Fruit fly (Drosophila melanogaster) whole organism, adult: ENCODE data around the gene ND-15.

Source experiments
- CG11617 ChIP-seq: fragments of 200-800 bp; sonication (Bioruptor generic); optimal IDR thresholded peaks from 2 replicates; lab custom pipeline; 2017; ENCODE audit warnings: mild to moderate bottlenecking, missing biosample characterization, missing genetic modification reagents, missing genetic modification characterization
- CG12768 ChIP-seq: fragments of 200-800 bp; sonication (Bioruptor generic); optimal IDR thresholded peaks from 2 replicates; lab custom pipeline; 2017; ENCODE audit warnings: missing biosample characterization, missing genetic modification characterization, mild to moderate bottlenecking, moderate library complexity, missing genetic modification reagents
- CG14711 ChIP-seq: fragments of 200-800 bp; sonication (Bioruptor generic); optimal IDR thresholded peaks from 2 replicates; lab custom pipeline; 2018; ENCODE audit warnings: missing biosample characterization, mild to moderate bottlenecking, missing genetic modification characterization, moderate library complexity
- CG1620 ChIP-seq: fragments of 200-800 bp; sonication (Bioruptor generic); optimal IDR thresholded peaks from 2 replicates; lab custom pipeline; 2016; ENCODE audit warnings: missing biosample characterization, missing genetic modification characterization
- CG33017 ChIP-seq: fragments of 200-800 bp; sonication (Bioruptor generic); optimal IDR thresholded peaks from 2 replicates; lab custom pipeline; 2018; ENCODE audit warnings: missing biosample characterization, mild to moderate bottlenecking, missing genetic modification characterization, moderate library complexity
- CG5204 ChIP-seq: fragments of 200-800 bp; sonication (Bioruptor generic); optimal IDR thresholded peaks from 2 replicates; lab custom pipeline; 2016; ENCODE audit warnings: missing biosample characterization, missing genetic modification characterization
- CG7045 ChIP-seq: fragments of 200-800 bp; sonication (Bioruptor generic); optimal IDR thresholded peaks from 2 replicates; lab custom pipeline; 2017; ENCODE audit warnings: missing biosample characterization, mild to moderate bottlenecking, missing genetic modification characterization
- CG7101 ChIP-seq: fragments of 200-800 bp; sonication (Bioruptor generic); optimal IDR thresholded peaks from 2 replicates; lab custom pipeline; 2018; ENCODE audit warnings: missing biosample characterization, mild to moderate bottlenecking, missing genetic modification characterization, moderate library complexity
- Clk ChIP-seq: fragments of 200-800 bp; sonication (Bioruptor generic); optimal IDR thresholded peaks from 2 replicates; lab custom pipeline; 2017; ENCODE audit warnings: missing biosample characterization, missing genetic modification characterization
- Crg-1 ChIP-seq: fragments of 200-800 bp; sonication (Bioruptor generic); optimal IDR thresholded peaks from 2 replicates; lab custom pipeline; 2016; ENCODE audit warnings: missing biosample characterization, missing genetic modification characterization
- Hr96 ChIP-seq: fragments of 200-800 bp; sonication (Bioruptor generic); optimal IDR thresholded peaks from 2 replicates; lab custom pipeline; 2016; ENCODE audit warnings: missing biosample characterization, missing genetic modification characterization
- Mnt ChIP-seq: fragments of 200-800 bp; sonication (Bioruptor generic); optimal IDR thresholded peaks from 2 replicates; lab custom pipeline; 2016; ENCODE audit warnings: missing biosample characterization, mild to moderate bottlenecking, missing genetic modification characterization
- bab1 ChIP-seq: fragments of 200-800 bp; sonication (Bioruptor generic); optimal IDR thresholded peaks from 3 replicates; lab custom pipeline; 2019; ENCODE audit warnings: missing biosample characterization, mild to moderate bottlenecking, missing genetic modification characterization, moderate library complexity
- cic ChIP-seq: fragments of 200-800 bp; sonication (Bioruptor generic); optimal IDR thresholded peaks from 2 replicates; lab custom pipeline; 2017; ENCODE audit warnings: missing biosample characterization, mild to moderate bottlenecking, missing genetic modification characterization, moderate library complexity
- cnc ChIP-seq, 2 experiments: fragments of >200 bp; optimal IDR thresholded peaks; 2 replicates each; lab custom pipeline; 2017
- kay ChIP-seq: fragments of 200-800 bp; sonication (Bioruptor generic); peaks from one replicate; lab custom pipeline; 2016; ENCODE audit warnings: missing biosample characterization, missing genetic modification characterization, borderline replicate concordance
- ovo ChIP-seq: fragments of 200-800 bp; sonication (Bioruptor generic); optimal IDR thresholded peaks from 2 replicates; lab custom pipeline; 2016; ENCODE audit warnings: missing biosample characterization, missing genetic modification characterization
- pad ChIP-seq: fragments of 200-800 bp; sonication (Bioruptor generic); optimal IDR thresholded peaks from 3 replicates; lab custom pipeline; 2017; ENCODE audit warnings: missing biosample characterization, missing genetic modification characterization, mild to moderate bottlenecking, moderate library complexity, missing genetic modification reagents
- tj ChIP-seq: fragments of 200-800 bp; sonication (Bioruptor generic); optimal IDR thresholded peaks from 3 replicates; lab custom pipeline; 2017; ENCODE audit warnings: missing biosample characterization, mild to moderate bottlenecking, missing genetic modification characterization, moderate library complexity
- toe ChIP-seq: fragments of 200-800 bp; sonication (Bioruptor generic); optimal IDR thresholded peaks from 2 replicates; lab custom pipeline; 2016; ENCODE audit warnings: missing biosample characterization, missing genetic modification characterization

ND-15 gene

DNA sequence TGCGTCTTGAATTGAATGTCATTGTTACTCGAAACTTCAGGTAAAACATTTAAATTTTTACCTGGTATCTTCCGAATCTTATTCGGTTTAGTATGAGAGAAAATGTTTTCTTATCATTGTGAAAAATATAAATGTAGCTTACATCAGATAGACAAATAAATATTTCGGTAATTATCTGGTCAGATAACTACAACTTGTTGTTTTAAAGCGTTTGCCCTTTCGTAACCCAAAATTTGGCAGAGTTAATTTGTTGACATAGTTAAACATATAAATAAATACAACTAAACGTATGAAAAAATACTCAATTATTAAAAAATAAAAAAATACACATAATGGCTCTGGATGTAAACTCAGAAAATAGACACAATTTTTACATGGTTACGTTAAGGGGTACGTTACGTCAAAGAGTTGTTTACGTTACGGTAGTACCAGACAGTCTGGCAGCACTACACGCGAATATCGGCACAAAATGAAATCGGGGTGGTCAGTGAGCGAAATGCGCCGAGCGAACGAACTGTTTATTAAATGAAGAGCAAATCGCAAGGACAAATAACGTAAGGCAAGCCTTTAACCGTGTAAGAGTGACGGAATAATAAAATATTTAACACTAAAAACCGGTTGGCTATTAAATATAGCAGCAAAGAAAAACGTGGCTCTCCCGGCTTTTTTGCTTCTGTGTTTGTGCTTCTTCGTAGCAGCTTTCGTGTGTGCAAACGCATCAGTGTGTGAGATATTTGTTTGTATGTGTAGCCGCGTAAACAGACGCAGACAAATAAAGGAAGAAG is 68.0 kb downstream of the ND-15 start:
- peak; percentile 5 for TF ChIP-seq CG12768 (GFP tag; lab: Kevin White, UChicago)
- TF ChIP-seq Mnt, result peak; percentile 77
- TF ChIP-seq CG7101 (tag; lab: Kevin White, UChicago), result no peak
- peak; percentile 13 for TF ChIP-seq bab1 (GFP tag; lab: Kevin White, UChicago)
- peak; percentile 93 for TF ChIP-seq kay (GFP tag; lab: Kevin White, UChicago)
- TF ChIP-seq Hr96 (GFP tag; lab: Kevin White, UChicago), result no peak
- TF ChIP-seq tj (GFP tag; lab: Kevin White, UChicago), result peak; percentile 12
- peak; percentile 5 for TF ChIP-seq Crg-1 (GFP tag; lab: Kevin White, UChicago)
- peak; percentile 19 for TF ChIP-seq CG7045 (GFP tag; lab: Kevin White, UChicago)
- peak; percentile 35 for TF ChIP-seq pad (GFP tag; lab: Kevin White, UChicago)
- peak; percentile 61 for TF ChIP-seq cic (GFP tag; lab: Kevin White, UChicago)

dm6 chr2L:195668-196067 is 81.1 kb downstream of the ND-15 start:
- TF ChIP-seq CG12768 (GFP tag; lab: Kevin White, UChicago) (no peak), CG33017 (tag; lab: Kevin White, UChicago) (no peak), Hr96 (GFP tag; lab: Kevin White, UChicago) (no peak), Crg-1 (GFP tag; lab: Kevin White, UChicago) (no peak), CG14711 (tag; lab: Kevin White, UChicago) (no peak), cic (GFP tag; lab: Kevin White, UChicago) (no peak), tj (GFP tag; lab: Kevin White, UChicago) (no peak), pad (GFP tag; lab: Kevin White, UChicago) (no peak)

DNA sequence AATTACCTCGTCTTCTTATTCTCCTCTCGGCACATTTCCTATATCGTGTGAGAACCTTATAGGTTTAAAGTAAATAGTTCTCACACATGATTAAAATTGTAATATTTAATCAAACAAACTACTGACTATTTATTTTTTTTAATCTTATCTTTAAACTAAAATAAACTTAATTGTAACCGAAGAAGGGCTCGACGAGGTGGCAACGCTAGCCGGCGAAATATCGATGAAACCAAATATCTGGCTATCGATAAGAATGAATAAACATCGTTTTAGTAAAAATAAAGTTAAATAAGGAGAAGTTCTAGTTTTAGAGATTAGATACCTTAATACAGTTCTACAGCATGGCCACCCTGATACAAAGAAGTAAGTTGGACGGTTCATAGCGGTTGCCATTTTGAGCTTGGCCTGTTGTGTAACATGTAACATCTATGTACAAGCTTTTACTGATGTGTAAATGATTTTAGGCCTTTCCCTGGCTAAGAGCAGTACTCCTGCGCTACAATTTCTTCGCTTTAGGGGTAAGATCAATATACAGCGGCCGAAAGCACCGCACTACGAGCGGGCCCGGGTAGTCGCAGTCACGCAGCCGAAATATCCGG is 89.1 kb downstream of the ND-15 start, which contains the start of gene mRpL10:
TSS of gene mRpL10 (plus strand) at position 251 of the 599 bp plus-strand sequence.
- no peak for TF ChIP-seq CG5204 (GFP tag; lab: Kevin White, UChicago)
- peak; percentile 44 for TF ChIP-seq tj (GFP tag; lab: Kevin White, UChicago)
- peak; percentile 0 for TF ChIP-seq ovo (GFP tag; lab: Kevin White, UChicago)
- TF ChIP-seq Crg-1 (GFP tag; lab: Kevin White, UChicago), result peak; percentile 67
- no peak for TF ChIP-seq Clk (GFP tag; lab: Kevin White, UChicago)
- TF ChIP-seq cnc (optimal IDR thresholded peaks at IDR 0.05; lab: Kevin White, UChicago), result no peak
- peak; percentile 65 for TF ChIP-seq CG33017 (tag; lab: Kevin White, UChicago)
- TF ChIP-seq CG7045 (GFP tag; lab: Kevin White, UChicago), result peak; percentile 18
- TF ChIP-seq Hr96 (GFP tag; lab: Kevin White, UChicago), result no peak
- peak; percentile 42 for TF ChIP-seq CG7101 (tag; lab: Kevin White, UChicago)
- TF ChIP-seq CG14711 (tag; lab: Kevin White, UChicago), result peak; percentile 55
- peak; percentile 4 for TF ChIP-seq cic (GFP tag; lab: Kevin White, UChicago)
- peak; percentile 77 for TF ChIP-seq Mnt
- TF ChIP-seq CG12768 (GFP tag; lab: Kevin White, UChicago), result no peak
- peak; percentile 7 for TF ChIP-seq CG1620
- TF ChIP-seq kay (GFP tag; lab: Kevin White, UChicago), result no peak
- peak; percentile 87 for TF ChIP-seq CG11617
- no peak for TF ChIP-seq toe (GFP tag; lab: Kevin White, UChicago)
- peak; percentile 44 for TF ChIP-seq pad (GFP tag; lab: Kevin White, UChicago)
- peak; percentile 70 for TF ChIP-seq bab1 (GFP tag; lab: Kevin White, UChicago)

DNA sequence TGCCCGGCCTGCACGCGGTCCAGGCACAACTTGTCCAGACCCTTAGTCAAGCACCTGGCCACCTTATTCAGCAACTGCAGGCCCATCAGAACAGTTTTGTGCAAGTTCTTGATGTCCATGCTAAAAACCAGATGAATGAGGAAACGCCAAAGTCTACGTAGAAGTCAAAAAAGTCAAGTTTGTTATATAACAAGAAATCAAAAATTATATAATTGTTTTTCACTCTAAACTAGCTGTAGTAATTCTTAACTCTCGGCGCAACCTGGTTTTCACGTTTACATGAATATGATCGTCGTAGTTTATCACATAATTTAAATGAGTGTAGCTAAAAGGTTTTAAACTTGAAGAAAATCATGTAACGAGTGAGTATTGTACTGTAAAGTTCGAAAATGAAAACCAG is 90.0 kb downstream of the ND-15 start:
- no peak for TF ChIP-seq Clk (GFP tag; lab: Kevin White, UChicago)
- TF ChIP-seq toe (GFP tag; lab: Kevin White, UChicago), result no peak
- TF ChIP-seq kay (GFP tag; lab: Kevin White, UChicago), result no peak
- no peak for TF ChIP-seq bab1 (GFP tag; lab: Kevin White, UChicago)
- no peak for TF ChIP-seq pad (GFP tag; lab: Kevin White, UChicago)
- no peak for TF ChIP-seq CG1620
- no peak for TF ChIP-seq CG14711 (tag; lab: Kevin White, UChicago)
- TF ChIP-seq cic (GFP tag; lab: Kevin White, UChicago), result no peak
- no peak for TF ChIP-seq CG11617
- no peak for TF ChIP-seq CG12768 (GFP tag; lab: Kevin White, UChicago)
- no peak for TF ChIP-seq CG5204 (GFP tag; lab: Kevin White, UChicago)
- TF ChIP-seq tj (GFP tag; lab: Kevin White, UChicago), result no peak
- no peak for TF ChIP-seq Crg-1 (GFP tag; lab: Kevin White, UChicago)
- no peak for TF ChIP-seq Mnt
